Fruit fly (Drosophila melanogaster): ENCODE measurements around the gene CG12104.

The CG12104 gene

dm6 chr3L:1647276-1647919, 44.9 kb upstream of the CG12104 start, which contains the start of the genes CG17249 and Bro (continued):
- peak; percentile 51 for TF ChIP-seq CG13287 (GFP tag; IDR thresholded peaks at IDR 0.05; ENCODE audit: partially characterized antibody)
- TF ChIP-seq CG14710 (tag; optimal IDR thresholded peaks at IDR 0.05), result peak; percentile 71
- no peak for TF ChIP-seq Asciz (GFP tag; optimal IDR thresholded peaks at IDR 0.05)
- TF ChIP-seq HLH54F (GFP tag; optimal IDR thresholded peaks at IDR 0.05), result peak; percentile 55
- peak; percentile 3 for TF ChIP-seq CG17829 (tag; optimal IDR thresholded peaks at IDR 0.05)
- TF ChIP-seq Tbp (GFP tag; optimal IDR thresholded peaks at IDR 0.05), result no peak
- peak; percentile 19 for TF ChIP-seq Fer1 (GFP tag; optimal IDR thresholded peaks at IDR 0.05)
- no peak for TF ChIP-seq Usf (GFP tag; optimal IDR thresholded peaks at IDR 0.05)
- no peak for TF ChIP-seq eyg (GFP tag; optimal IDR thresholded peaks at IDR 0.05)
- peak; percentile 17 for TF ChIP-seq ems (GFP tag; optimal IDR thresholded peaks at IDR 0.05)
- no peak for TF ChIP-seq otp (GFP tag; IDR thresholded peaks at IDR 0.05)
- peak; percentile 12 for TF ChIP-seq gcm2 (GFP tag; optimal IDR thresholded peaks at IDR 0.05)
- TF ChIP-seq Rx (GFP tag; IDR thresholded peaks at IDR 0.05), result no peak
- no peak for TF ChIP-seq cas (GFP tag; IDR thresholded peaks at IDR 0.05)
- TF ChIP-seq CG12104 (GFP tag; optimal IDR thresholded peaks at IDR 0.05), result peak; percentile 18
- no peak for TF ChIP-seq aop (GFP tag; IDR thresholded peaks at IDR 0.05)
- TF ChIP-seq MBD-R2 (GFP tag; IDR thresholded peaks at IDR 0.05), result peak; percentile 97
- TF ChIP-seq Dp (GFP tag; optimal IDR thresholded peaks at IDR 0.05), result peak; percentile 98
- TF ChIP-seq CG13624 (GFP tag; optimal IDR thresholded peaks at IDR 0.05), result peak; percentile 97
- peak; percentile 14 for TF ChIP-seq bab2 (GFP tag; optimal IDR thresholded peaks at IDR 0.05)
- peak; percentile 39 for TF ChIP-seq dm (GFP tag; optimal IDR thresholded peaks at IDR 0.05)
- TF ChIP-seq shn (GFP tag; optimal IDR thresholded peaks at IDR 0.05), result peak; percentile 46
- no peak for TF ChIP-seq CG18262 (tag; optimal IDR thresholded peaks at IDR 0.05)
- peak; percentile 53 for TF ChIP-seq CG3838 (GFP tag; optimal IDR thresholded peaks at IDR 0.05)
- TF ChIP-seq Pdp1 (GFP tag; optimal IDR thresholded peaks at IDR 0.05), result peak in 1 of 2 experiments; percentile 62
- TF ChIP-seq CG1792 (GFP tag; optimal IDR thresholded peaks at IDR 0.05), result peak; percentile 5
- TF ChIP-seq CG11085 (GFP tag; IDR thresholded peaks at IDR 0.05), result no peak
- peak; percentile 96 for TF ChIP-seq Myb (GFP tag; optimal IDR thresholded peaks at IDR 0.05)
- TF ChIP-seq NfI (GFP tag; optimal IDR thresholded peaks at IDR 0.05), result peak; percentile 43
- no peak for TF ChIP-seq odd (GFP tag; optimal IDR thresholded peaks at IDR 0.05)
- TF ChIP-seq CHES-1-like (GFP tag; optimal IDR thresholded peaks at IDR 0.05), result peak; percentile 55
- 0 out of 4 replicates have a peak, but pooled peaks have one; percentile 19 for TF ChIP-seq Dll (GFP tag; IDR thresholded peaks at IDR 0.05; ENCODE audit: partially characterized antibody)
- TF ChIP-seq bigmax (GFP tag; optimal IDR thresholded peaks at IDR 0.05), result no peak
- TF ChIP-seq inv (GFP tag; IDR thresholded peaks at IDR 0.05; ENCODE audit: partially characterized antibody), result peak; percentile 29; the same call in 1 of the 2 replicates
- TF ChIP-seq CG12744 (GFP tag; optimal IDR thresholded peaks at IDR 0.05), result no peak
- TF ChIP-seq CG6654 (GFP tag; optimal IDR thresholded peaks at IDR 0.05), result no peak
- no peak for TF ChIP-seq grn (GFP tag; optimal IDR thresholded peaks at IDR 0.05)
- TF ChIP-seq CG30403 (GFP tag; optimal IDR thresholded peaks at IDR 0.05), result peak; percentile 22
- TF ChIP-seq fu2 (GFP tag; optimal IDR thresholded peaks at IDR 0.05), result peak; percentile 23
- TF ChIP-seq exex (tag; optimal IDR thresholded peaks at IDR 0.05), result no peak
- 0 out of 2 replicates have a peak, but pooled peaks have one; percentile 11 for TF ChIP-seq CG32767 (GFP tag; IDR thresholded peaks at IDR 0.05)
- TF ChIP-seq NC2β (GFP tag; optimal IDR thresholded peaks at IDR 0.05), result peak; percentile 2
- no peak for TF ChIP-seq CG13123 (GFP tag; optimal IDR thresholded peaks at IDR 0.05)
- peak; percentile 38 for TF ChIP-seq CG33213 (GFP tag; optimal IDR thresholded peaks at IDR 0.05)
- peak; percentile 32 for TF ChIP-seq CoRest (tag; optimal IDR thresholded peaks at IDR 0.05)
- peak; percentile 52 for TF ChIP-seq CG3163 (GFP tag; optimal IDR thresholded peaks at IDR 0.05)
- no peak for TF ChIP-seq CG11398 (GFP tag; optimal IDR thresholded peaks at IDR 0.05)
- no peak for TF ChIP-seq ham (GFP tag; IDR thresholded peaks at IDR 0.05)
- TF ChIP-seq CG15696 (tag; optimal IDR thresholded peaks at IDR 0.05), result no peak
- TF ChIP-seq CG9797 (GFP tag; optimal IDR thresholded peaks at IDR 0.05), result peak; percentile 62
